Fruit fly (Drosophila melanogaster): ENCODE measurements around the gene Hr38.

DNA sequence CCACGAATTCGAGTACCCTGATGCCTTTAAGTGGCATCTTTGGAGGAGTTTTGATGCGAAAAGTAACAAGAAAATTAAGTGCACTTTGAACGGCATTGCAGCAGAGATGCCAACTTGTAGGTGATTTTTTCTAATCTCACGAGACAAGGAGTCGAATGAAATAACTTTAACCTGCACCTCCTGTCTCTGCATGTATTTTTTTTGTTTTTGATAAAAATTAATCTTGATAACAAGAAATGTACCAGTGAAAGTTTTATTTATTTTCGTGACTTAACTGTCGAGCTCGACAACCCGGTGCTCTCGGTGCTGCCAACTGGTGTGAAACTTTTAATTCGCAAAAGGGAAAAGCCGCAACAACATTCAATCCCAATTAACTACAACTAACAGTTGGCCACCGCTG, 37.8 kb upstream of the Hr38 start, which contains the start of the genes Amacr and Ns4:
- TF ChIP-seq Myc (optimal IDR thresholded peaks at IDR 0.05), result no peak
- no peak for TF ChIP-seq h (optimal IDR thresholded peaks at IDR 0.05)
- no peak for TF ChIP-seq psq (optimal IDR thresholded peaks at IDR 0.05)
- no peak for TF ChIP-seq Sin3A (optimal IDR thresholded peaks at IDR 0.05)
- TF ChIP-seq insv (optimal IDR thresholded peaks at IDR 0.05), result no peak
- TF ChIP-seq ttk (optimal IDR thresholded peaks at IDR 0.05), result no peak

Data from Kc167 (cell line).